Fruit fly (Drosophila melanogaster): ENCODE measurements around the gene indra.

- TF ChIP-seq Hr39 (GFP tag; optimal IDR thresholded peaks at IDR 0.05) (no peak), Sox14 (GFP tag; optimal IDR thresholded peaks at IDR 0.05) (no peak), ss (GFP tag; optimal IDR thresholded peaks at IDR 0.05) (peak in 1 of 2 experiments; percentile 20), CG8319 (GFP tag; optimal IDR thresholded peaks at IDR 0.05) (no peak), CG3032 (tag; optimal IDR thresholded peaks at IDR 0.05) (no peak)
Observed at dm6 chr3L:1385683-1386246, 43.6 kb upstream of the indra start.

Data from whole organism, prepupa.